Fruit fly (Drosophila melanogaster): ENCODE data around the gene SdicA.

SdicA gene

dm6 chrX:20169898-20170297 is 31.8 kb downstream of the SdicA start, which contains the start of the genes CG9581 and CG9578 (continued):
- TF ChIP-seq crc (GFP tag; optimal IDR thresholded peaks at IDR 0.05) (no peak), tna (GFP tag; IDR thresholded peaks at IDR 0.05; ENCODE audit: partially characterized antibody) (peak; percentile 54; the same call in 1 of the 2 replicates), hb (GFP tag; IDR thresholded peaks at IDR 0.05; ENCODE audit: partially characterized antibody) (peak; percentile 71; the same call in 2 of the 3 replicates), CG3726 (GFP tag; IDR thresholded peaks at IDR 0.05) (no peak), CG12155 (GFP tag; optimal IDR thresholded peaks at IDR 0.05) (no peak), CG6791 (GFP tag; IDR thresholded peaks at IDR 0.05; ENCODE audit: partially characterized antibody) (peak; percentile 68), vfl (GFP tag; optimal IDR thresholded peaks at IDR 0.05) (no peak), Ssrp (tag; optimal IDR thresholded peaks at IDR 0.05) (no peak), ap (GFP tag; IDR thresholded peaks at IDR 0.05) (no peak), CG31365 (tag; optimal IDR thresholded peaks at IDR 0.05) (no peak), da (GFP tag; optimal IDR thresholded peaks at IDR 0.05) (no peak), tap (tag; optimal IDR thresholded peaks at IDR 0.05) (no peak), unc-4 (GFP tag; IDR thresholded peaks at IDR 0.05; ENCODE audit: partially characterized antibody) (peak; percentile 85), Chrac-16 (GFP tag; optimal IDR thresholded peaks at IDR 0.05) (no peak), BEAF-32 (GFP tag; optimal IDR thresholded peaks at IDR 0.05) (peak; percentile 79), Camta (GFP tag; optimal IDR thresholded peaks at IDR 0.05) (no peak), CG15269 (tag; optimal IDR thresholded peaks at IDR 0.05) (no peak), MESR4 (GFP tag; optimal IDR thresholded peaks at IDR 0.05) (no peak), Eip74EF (GFP tag; optimal IDR thresholded peaks at IDR 0.05) (no peak), CG10654 (GFP tag; optimal IDR thresholded peaks at IDR 0.05) (no peak), CG1233 (GFP tag; optimal IDR thresholded peaks at IDR 0.05) (no peak), sens-2 (GFP tag; IDR thresholded peaks at IDR 0.05) (no peak), Scr (GFP tag; IDR thresholded peaks at IDR 0.05; ENCODE audit: partially characterized antibody) (peak; percentile 87), CG7963 (GFP tag; IDR thresholded peaks at IDR 0.05; ENCODE audit: partially characterized antibody) (peak; percentile 15; the same call in 1 of the 3 replicates), CG1603 (tag; optimal IDR thresholded peaks at IDR 0.05) (peak; percentile 63), CG13424 (tag; optimal IDR thresholded peaks at IDR 0.05) (no peak), CG4820 (GFP tag; optimal IDR thresholded peaks at IDR 0.05) (no peak), CG14710 (tag; optimal IDR thresholded peaks at IDR 0.05) (peak; percentile 27), CG15514 (GFP tag; optimal IDR thresholded peaks at IDR 0.05) (peak; percentile 5), sens (GFP tag) (no peak), grn (GFP tag; optimal IDR thresholded peaks at IDR 0.05) (no peak), CG15601 (tag; optimal IDR thresholded peaks at IDR 0.05) (no peak), dati (GFP tag; IDR thresholded peaks at IDR 0.05) (no peak), Lim3 (GFP tag; IDR thresholded peaks at IDR 0.05) (no peak), Nf-YB (GFP tag; optimal IDR thresholded peaks at IDR 0.05) (no peak), CG32532 (GFP tag; IDR thresholded peaks at IDR 0.05) (no peak), CG33557 (GFP tag; optimal IDR thresholded peaks at IDR 0.05) (no peak), slp2 (GFP tag; optimal IDR thresholded peaks at IDR 0.05) (no peak), trh (GFP tag; optimal IDR thresholded peaks at IDR 0.05) (no peak), Stat92E (GFP tag; optimal IDR thresholded peaks at IDR 0.05) (no peak), CG30020 (tag; optimal IDR thresholded peaks at IDR 0.05) (peak; percentile 54), h (optimal IDR thresholded peaks at IDR 0.05) (no peak), eyg (GFP tag; optimal IDR thresholded peaks at IDR 0.05) (no peak), Atf-2 (GFP tag; optimal IDR thresholded peaks at IDR 0.05) (no peak), CG4328 (GFP tag; optimal IDR thresholded peaks at IDR 0.05) (no peak), CG11456 (GFP tag; IDR thresholded peaks at IDR 0.05) (no peak), CG11723 (GFP tag; optimal IDR thresholded peaks at IDR 0.05) (no peak), HmgZ (tag; optimal IDR thresholded peaks at IDR 0.05) (no peak), CG17912 (GFP tag; optimal IDR thresholded peaks at IDR 0.05) (no peak), seq (GFP tag; IDR thresholded peaks at IDR 0.05) (no peak)

Measured in whole organism, embryonic.